Worm (Caenorhabditis elegans): Measurements from ENCODE around the gene pax-2.

The pax-2 gene

ce11 chrIV:4171531-4172163 is 32.5 kb downstream of the pax-2 start, which contains the start of the genes K08D10.13 and rnp-2 (continued):
- TF ChIP-seq dox-1 (GFP tag; IDR thresholded peaks at IDR 0.05), result no peak
- peak; percentile 47 for TF ChIP-seq lin-54 (GFP tag; optimal IDR thresholded peaks at IDR 0.05)
- no peak for TF ChIP-seq ama-1 (optimal IDR thresholded peaks at IDR 0.05)
- no peak for TF ChIP-seq ama-1 (GFP tag; optimal IDR thresholded peaks at IDR 0.05)
- no peak for TF ChIP-seq madf-6 (GFP tag; IDR thresholded peaks at IDR 0.05)
- TF ChIP-seq attf-3 (GFP tag; conservative IDR thresholded peaks at IDR 0.05), result 0 out of 2 replicates have a peak, but pooled peaks have one; percentile 42
- TF ChIP-seq lin-35 (GFP tag; optimal IDR thresholded peaks at IDR 0.05), result peak in 1 of 3 experiments; percentile 28
- no peak for TF ChIP-seq mxl-1 (tag; optimal IDR thresholded peaks at IDR 0.05)
- TF ChIP-seq Y53F4B.3 (GFP tag; IDR thresholded peaks at IDR 0.05), result no peak

DNA sequence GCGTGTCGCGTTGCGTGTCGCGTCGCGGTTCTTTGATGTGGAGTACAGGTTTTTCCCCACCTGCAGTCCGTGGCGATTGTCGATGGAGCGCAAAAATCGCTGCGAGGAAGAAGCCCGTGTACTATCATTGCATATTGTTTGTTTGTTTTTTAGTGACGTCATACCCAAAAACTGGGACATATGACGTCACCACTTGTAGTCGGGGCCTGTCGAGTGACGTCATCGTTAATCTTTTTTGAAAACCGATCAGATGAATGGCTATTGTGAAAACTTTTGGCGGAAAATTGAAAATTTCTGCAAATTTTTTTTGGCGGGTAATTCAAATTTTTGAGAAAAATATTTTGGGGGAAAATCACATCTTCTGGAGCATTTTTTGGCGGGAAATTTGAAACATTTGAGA is 36.9 kb downstream of the pax-2 start:
- TF ChIP-seq Y79H2A.3 (GFP tag; conservative IDR thresholded peaks at IDR 0.05), result no peak

DNA sequence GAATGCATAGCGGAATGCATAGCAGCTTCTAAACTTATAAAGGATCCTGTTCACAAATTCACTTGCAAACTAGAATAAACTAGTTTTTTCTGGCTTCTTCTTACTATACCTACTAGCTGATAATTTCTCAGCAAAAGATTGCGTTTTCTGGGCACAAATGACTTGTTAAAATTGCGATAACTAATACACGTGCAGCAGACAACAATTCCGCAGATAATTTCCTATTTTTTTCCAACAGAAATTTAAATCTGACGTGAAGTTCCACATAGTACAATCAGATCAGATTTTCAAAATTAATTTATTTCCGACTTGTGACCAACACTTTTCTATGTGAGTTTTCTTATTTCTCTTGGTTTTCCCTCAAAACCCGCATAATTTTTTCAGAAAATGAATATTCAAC is 39.8 kb downstream of the pax-2 start, which contains the start of gene scrm-8:
scrm-8 (plus strand) TSS at position 301 of the 400 bp plus-strand sequence.
- no peak for TF ChIP-seq K12H6.12 (tag; optimal IDR thresholded peaks at IDR 0.05)
- TF ChIP-seq Y53F4B.3 (GFP tag; IDR thresholded peaks at IDR 0.05), result no peak
- TF ChIP-seq F22D6.2 (tag; optimal IDR thresholded peaks at IDR 0.05), result no peak
- TF ChIP-seq ztf-18 (tag; optimal IDR thresholded peaks at IDR 0.05), result no peak
- no peak for TF ChIP-seq ztf-26 (tag; optimal IDR thresholded peaks at IDR 0.05)
- no peak for TF ChIP-seq nhr-120 (GFP tag; IDR thresholded peaks at IDR 0.05)
- no peak for TF ChIP-seq lsl-1 (GFP tag; optimal IDR thresholded peaks at IDR 0.05)
- TF ChIP-seq chd-7 (tag; optimal IDR thresholded peaks at IDR 0.05), result no peak
- no peak for TF ChIP-seq F33H1.4 (GFP tag; IDR thresholded peaks at IDR 0.05)
- no peak for TF ChIP-seq F37B4.10 (GFP tag; IDR thresholded peaks at IDR 0.05)
- no peak for TF ChIP-seq him-1 (tag; optimal IDR thresholded peaks at IDR 0.05)
- TF ChIP-seq hrde-1 (tag; optimal IDR thresholded peaks at IDR 0.05; ENCODE audit: borderline replicate concordance), result no peak
- TF ChIP-seq akir-1 (GFP tag; optimal IDR thresholded peaks at IDR 0.05), result no peak
- no peak for TF ChIP-seq unc-62 (GFP tag; optimal IDR thresholded peaks at IDR 0.05)
- TF ChIP-seq cebp-1 (GFP tag; IDR thresholded peaks at IDR 0.05), result no peak
- no peak for TF ChIP-seq cebp-1 (tag; optimal IDR thresholded peaks at IDR 0.05)
- no peak for TF ChIP-seq lin-54 (GFP tag; optimal IDR thresholded peaks at IDR 0.05)

ce11 chrIV:4162121-4162520 is 42.1 kb downstream of the pax-2 start, which contains the start of gene scrm-5:
TSS of gene scrm-5 (plus strand) at chrIV:4162421.
- no peak for TF ChIP-seq snpc-1.1 (tag; optimal IDR thresholded peaks at IDR 0.05; ENCODE audit: insufficient read depth)
- no peak for TF ChIP-seq ceh-100 (GFP tag; IDR thresholded peaks at IDR 0.05)
- no peak for TF ChIP-seq mes-4 (tag; optimal IDR thresholded peaks at IDR 0.05)

DNA sequence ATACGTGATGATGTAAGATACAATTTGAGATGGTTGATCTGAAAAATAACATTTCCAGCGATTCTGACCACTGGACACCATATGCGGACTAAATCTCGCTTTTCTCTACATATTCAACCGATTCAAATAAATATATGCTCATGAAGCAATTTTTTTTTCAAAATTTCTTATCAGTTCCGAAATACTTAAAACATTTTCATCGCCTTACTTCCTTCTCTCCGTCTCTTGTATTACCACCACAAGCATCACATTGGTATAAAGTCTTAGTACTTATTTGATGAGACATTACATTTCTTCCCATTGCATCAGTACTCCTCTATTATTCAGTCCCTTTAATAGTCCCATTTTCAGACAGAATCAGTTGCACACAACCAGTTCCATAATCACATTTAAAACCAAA is 49.5 kb downstream of the pax-2 start, which contains the start of gene K08D10.14:
K08D10.14 (plus strand) TSS at position 301 of the 400 bp plus-strand sequence.
- TF ChIP-seq nfya-2 (GFP tag; IDR thresholded peaks at IDR 0.05) (no peak), nhr-80 (tag; optimal IDR thresholded peaks at IDR 0.05) (peak; percentile 17)

DNA sequence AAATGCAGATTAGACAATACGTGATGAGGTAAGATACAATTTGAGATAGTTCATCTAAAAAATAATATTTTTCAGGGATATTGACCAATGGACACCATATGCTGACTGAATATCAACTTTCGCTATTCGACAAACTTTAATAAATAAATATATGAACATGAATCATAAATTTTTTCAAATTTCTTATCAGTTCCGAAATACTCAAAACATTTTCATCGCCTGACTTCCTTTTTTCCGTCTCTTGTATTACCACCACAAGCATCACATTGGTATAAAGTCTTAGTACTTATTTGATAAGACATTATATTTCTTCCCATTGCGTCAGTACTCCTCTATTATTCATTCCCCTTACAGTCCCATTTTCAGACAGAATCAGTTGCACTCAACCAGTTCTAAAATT is 52.0 kb downstream of the pax-2 start, which contains the start of the genes K08D10.10 and R07C12.1:
K08D10.10 (plus strand) TSS at position 93 of the 400 bp plus-strand sequence.
R07C12.1 (plus strand) TSS at position 314 of the 400 bp plus-strand sequence.
- TF ChIP-seq nhr-80 (tag; optimal IDR thresholded peaks at IDR 0.05), result peak; percentile 42
- no peak for TF ChIP-seq mcd-1 (GFP tag; IDR thresholded peaks at IDR 0.05)

All from whole organism, young adult.